Worm (Caenorhabditis elegans) whole organism, midembryonic: ENCODE measurements around the gene K09F6.6.

ENCODE experiments used
- T22C8.4 ChIP-seq: fragments of 200-800 bp; sonication (Bioruptor generic); IDR thresholded peaks from 2 replicates; pipeline ENCODE4 v1.3.6; 2022; ENCODE audit warnings: missing genetic modification characterization, missing compliant biosample characterization
- cog-1 ChIP-seq: sonication (generic microtip); optimal IDR thresholded peaks from 2 replicates; lab custom pipeline; 2016; ENCODE audit warnings: missing genetic modification characterization, missing compliant biosample characterization
- flt-1 ChIP-seq: fragments of 200-800 bp; sonication (Bioruptor generic); IDR thresholded peaks from 2 replicates; pipeline ENCODE4 v1.3.6; 2022; ENCODE audit warnings: missing genetic modification characterization, missing compliant biosample characterization
- klf-2 ChIP-seq: fragments of 200-800 bp; sonication (Bioruptor generic); conservative IDR thresholded peaks from 2 replicates; pipeline ENCODE4 v1.3.6; 2022; ENCODE audit warnings: missing genetic modification reagents, missing genetic modification characterization, missing compliant biosample characterization
- med-1 ChIP-seq: sonication (generic microtip); optimal IDR thresholded peaks from 2 replicates; lab custom pipeline; 2017; ENCODE audit warnings: missing genetic modification characterization, mild to moderate bottlenecking, missing compliant biosample characterization, antibody characterized with exemption, missing genetic modification reagents; ENCODE audit not compliant: insufficient read depth
- ref-1 ChIP-seq: fragments of 200-800 bp; sonication (Bioruptor generic); conservative IDR thresholded peaks from 2 replicates; pipeline ENCODE4 v1.3.6; 2022; ENCODE audit warnings: missing genetic modification reagents, missing genetic modification characterization, missing compliant biosample characterization
- tab-1 ChIP-seq: fragments of 200-800 bp; sonication (Bioruptor generic); IDR thresholded peaks from 2 replicates; pipeline ENCODE4 v1.3.6; 2022; ENCODE audit warnings: missing genetic modification characterization, missing compliant biosample characterization
- ztf-23 ChIP-seq: fragments of 200-800 bp; sonication (Bioruptor generic); IDR thresholded peaks from 2 replicates; pipeline ENCODE4 v1.3.6; 2022; ENCODE audit warnings: missing genetic modification reagents, missing genetic modification characterization, missing compliant biosample characterization
- ztf-29 ChIP-seq: fragments of 200-800 bp; sonication (Bioruptor generic); IDR thresholded peaks from 2 replicates; pipeline ENCODE4 v1.3.6; 2022; ENCODE audit warnings: missing genetic modification reagents, missing genetic modification characterization, missing compliant biosample characterization

K09F6.6 gene

DNA sequence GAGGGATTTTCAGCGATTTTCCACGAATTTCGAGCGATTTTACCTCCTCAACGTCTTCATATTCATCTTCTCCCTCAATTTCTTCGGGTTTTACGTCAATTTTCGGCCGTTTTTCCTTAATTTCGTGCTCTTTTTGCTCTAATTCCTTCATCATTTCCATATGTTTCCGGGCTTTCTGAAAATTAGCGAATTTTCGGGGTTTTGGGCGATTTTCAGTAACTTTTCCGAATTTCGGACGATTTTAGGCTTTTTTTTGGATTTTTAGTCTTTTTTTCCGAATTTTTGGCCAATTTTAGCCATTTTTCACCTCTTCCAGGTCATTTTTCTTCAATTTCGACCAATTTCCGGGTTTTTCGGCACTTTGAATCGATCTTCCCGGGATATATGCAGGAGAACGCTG lies 48.7 kb downstream of the K09F6.6 start:
- TF ChIP-seq cog-1 (tag; lab: Kevin White, UChicago) (no peak), ref-1 (no peak), ztf-29 (no peak), klf-2 (GFP tag; lab: Robert Waterston, UW) (no peak), flt-1 (GFP tag; lab: Robert Waterston, UW) (no peak), med-1 (GFP tag; lab: Kevin White, UChicago) (no peak), tab-1 (GFP tag; lab: Robert Waterston, UW) (no peak), T22C8.4 (GFP tag; lab: Robert Waterston, UW) (no peak), ztf-23 (GFP tag; lab: Robert Waterston, UW) (no peak)
